Worm (Caenorhabditis elegans): ENCODE measurements around the gene T22B2.5.

Gene T22B2.5

DNA sequence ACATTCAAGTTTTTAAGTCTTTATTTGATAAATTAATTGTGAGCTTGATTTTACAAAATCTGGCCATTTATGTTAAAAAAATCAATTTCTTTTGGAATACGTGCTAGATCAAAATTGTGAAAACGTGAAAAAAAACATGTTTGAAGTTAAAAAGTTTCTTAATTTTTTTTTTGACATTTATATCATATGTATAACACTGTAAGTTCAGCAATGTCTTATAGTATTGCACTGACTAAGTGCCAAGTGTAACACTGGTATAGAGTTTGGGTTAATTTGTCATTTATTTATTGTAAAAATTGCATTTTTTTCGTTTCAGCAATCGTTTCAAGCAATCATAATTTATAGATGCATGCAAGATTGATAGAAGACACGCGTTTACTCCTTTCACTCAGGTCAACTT, 26.7 kb upstream of the T22B2.5 start:
- TF ChIP-seq sdz-38 (tag; optimal IDR thresholded peaks at IDR 0.05), result no peak
- no peak for TF ChIP-seq dpl-1 (GFP tag; optimal IDR thresholded peaks at IDR 0.05)
- TF ChIP-seq B0261.1 (tag; optimal IDR thresholded peaks at IDR 0.05), result no peak
- TF ChIP-seq Y56A3A.18 (GFP tag; IDR thresholded peaks at IDR 0.05), result no peak
- TF ChIP-seq bed-2 (GFP tag; IDR thresholded peaks at IDR 0.05), result no peak
- TF ChIP-seq ztf-3 (GFP tag; optimal IDR thresholded peaks at IDR 0.05), result no peak
- TF ChIP-seq lir-1 (GFP tag; conservative IDR thresholded peaks at IDR 0.05), result no peak
- TF ChIP-seq mes-4 (tag; optimal IDR thresholded peaks at IDR 0.05), result no peak
- TF ChIP-seq F10E7.11 (tag; optimal IDR thresholded peaks at IDR 0.05), result no peak
- TF ChIP-seq ztf-26 (tag; optimal IDR thresholded peaks at IDR 0.05), result no peak
- no peak for TF ChIP-seq snpc-1.3 (tag; optimal IDR thresholded peaks at IDR 0.05; ENCODE audit: insufficient read depth)
- TF ChIP-seq hmg-1.2 (GFP tag; IDR thresholded peaks at IDR 0.05), result no peak
- TF ChIP-seq hrde-1 (tag; optimal IDR thresholded peaks at IDR 0.05; ENCODE audit: borderline replicate concordance), result no peak
- no peak for TF ChIP-seq ceh-100 (GFP tag; IDR thresholded peaks at IDR 0.05)
- TF ChIP-seq die-1 (tag; optimal IDR thresholded peaks at IDR 0.05), result no peak
- no peak for TF ChIP-seq egl-44 (GFP tag; IDR thresholded peaks at IDR 0.05)

ce11 chrX:3937483-3937882, 26.3 kb upstream of the T22B2.5 start:
- TF ChIP-seq hlh-12 (tag; optimal IDR thresholded peaks at IDR 0.05), result no peak
- TF ChIP-seq tbx-9 (tag; optimal IDR thresholded peaks at IDR 0.05; ENCODE audit: borderline replicate concordance), result no peak
- TF ChIP-seq aptf-3 (GFP tag; IDR thresholded peaks at IDR 0.05), result no peak
- no peak for TF ChIP-seq madf-8 (GFP tag; conservative IDR thresholded peaks at IDR 0.05)
- no peak for TF ChIP-seq egl-18 (GFP tag; IDR thresholded peaks at IDR 0.05)
- TF ChIP-seq let-607 (tag; optimal IDR thresholded peaks at IDR 0.05), result no peak
- TF ChIP-seq ets-4 (GFP tag; optimal IDR thresholded peaks at IDR 0.05), result no peak
- TF ChIP-seq sea-2 (GFP tag; IDR thresholded peaks at IDR 0.05), result no peak
- TF ChIP-seq hsf-1 (GFP tag; IDR thresholded peaks at IDR 0.05), result no peak
- TF ChIP-seq bed-1 (GFP tag; IDR thresholded peaks at IDR 0.05), result no peak
- TF ChIP-seq ztf-22 (GFP tag; optimal IDR thresholded peaks at IDR 0.05), result no peak
- no peak for TF ChIP-seq ekl-4 (GFP tag; IDR thresholded peaks at IDR 0.05)
- TF ChIP-seq gei-17 (GFP tag; optimal IDR thresholded peaks at IDR 0.05), result no peak
- TF ChIP-seq F33H1.4 (GFP tag; IDR thresholded peaks at IDR 0.05), result no peak
- TF ChIP-seq F22D6.2 (tag; optimal IDR thresholded peaks at IDR 0.05), result no peak
- no peak for TF ChIP-seq D2030.7 (GFP tag; IDR thresholded peaks at IDR 0.05)
- TF ChIP-seq pbrm-1 (GFP tag; IDR thresholded peaks at IDR 0.05), result no peak
- TF ChIP-seq attf-5 (GFP tag; optimal IDR thresholded peaks at IDR 0.05), result no peak

DNA sequence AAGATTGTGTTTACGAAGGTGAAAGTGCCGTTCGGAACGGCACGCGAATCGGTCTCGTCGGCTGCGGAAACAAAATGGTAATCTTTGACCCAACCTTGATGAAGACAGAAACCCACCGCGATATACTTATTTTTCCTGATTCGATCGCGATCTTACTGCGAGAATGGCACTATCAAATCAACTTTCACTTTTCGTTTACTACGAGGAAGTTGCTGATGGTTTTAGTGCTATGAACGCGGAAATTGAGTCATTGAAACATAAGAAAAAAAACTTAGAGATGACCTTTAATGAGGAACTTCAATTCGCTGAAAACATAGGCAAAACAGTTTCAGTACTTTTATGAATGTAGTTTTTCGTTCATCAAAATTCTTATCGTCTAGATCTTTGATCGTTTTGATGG, 21.5 kb upstream of the T22B2.5 start:
- TF ChIP-seq ama-1 (optimal IDR thresholded peaks at IDR 0.05) (no peak), ama-1 (GFP tag; optimal IDR thresholded peaks at IDR 0.05) (no peak), ceh-40 (GFP tag; IDR thresholded peaks at IDR 0.05) (no peak), nhr-90 (tag; optimal IDR thresholded peaks at IDR 0.05) (no peak), repo-1 (tag; optimal IDR thresholded peaks at IDR 0.05) (no peak), xnd-1 (tag; optimal IDR thresholded peaks at IDR 0.05) (no peak)

Data from whole organism, young adult.